Fruit fly (Drosophila melanogaster) whole organism, embryonic: ENCODE measurements around the gene Rpp14a.

Source experiments
- Adf1 ChIP-seq: fragments of 200-800 bp; sonication (Bioruptor generic); IDR thresholded peaks from 2 replicates; pipeline ENCODE4 v1.3.6; 2022; ENCODE audit warnings: missing biosample characterization, missing genetic modification characterization
- Atf3 ChIP-seq: fragments of 200-800 bp; sonication (Bioruptor generic); optimal IDR thresholded peaks from 3 replicates; lab custom pipeline; 2016; ENCODE audit warnings: missing biosample characterization, missing genetic modification characterization
- Atf6 ChIP-seq: fragments of 200-800 bp; sonication (Bioruptor generic); IDR thresholded peaks from 2 replicates; pipeline ENCODE4 v1.3.6; 2022; ENCODE audit warnings: missing biosample characterization, missing genetic modification characterization
- CG10462 ChIP-seq: fragments of 200-800 bp; sonication (Bioruptor generic); optimal IDR thresholded peaks from 2 replicates; lab custom pipeline; 2016; ENCODE audit warnings: missing biosample characterization, missing genetic modification characterization
- CG10543 ChIP-seq: fragments of 200-800 bp; sonication (Bioruptor generic); optimal IDR thresholded peaks from 3 replicates; lab custom pipeline; 2017; ENCODE audit warnings: missing biosample characterization, mild to moderate bottlenecking, missing genetic modification characterization, moderate library complexity
- CG10959 ChIP-seq: fragments of 200-800 bp; sonication (Bioruptor generic); IDR thresholded peaks from 2 replicates; pipeline ENCODE4 v1.3.6; 2022; ENCODE audit warnings: missing biosample characterization, missing genetic modification characterization
- CG12769 ChIP-seq: fragments of 200-800 bp; sonication (Bioruptor generic); optimal IDR thresholded peaks from 2 replicates; lab custom pipeline; 2019; ENCODE audit warnings: missing biosample characterization, mild to moderate bottlenecking, missing genetic modification characterization, moderate library complexity
- CG13624 ChIP-seq: fragments of 200-800 bp; sonication (Bioruptor generic); optimal IDR thresholded peaks from 2 replicates; lab custom pipeline; 2016; ENCODE audit warnings: missing biosample characterization, missing genetic modification characterization
- CG15696 ChIP-seq: fragments of 200-800 bp; sonication (Bioruptor generic); optimal IDR thresholded peaks from 2 replicates; lab custom pipeline; 2019; ENCODE audit warnings: missing biosample characterization, mild to moderate bottlenecking, missing genetic modification characterization, moderate library complexity
- CG18599 ChIP-seq: fragments of 200-800 bp; sonication (Bioruptor generic); optimal IDR thresholded peaks from 3 replicates; lab custom pipeline; 2017; ENCODE audit warnings: missing biosample characterization, missing genetic modification characterization, mild to moderate bottlenecking, moderate library complexity, missing genetic modification reagents
- CG3065 ChIP-seq: fragments of 200-800 bp; sonication (Bioruptor generic); optimal IDR thresholded peaks from 2 replicates; lab custom pipeline; 2016; ENCODE audit warnings: missing biosample characterization, missing genetic modification characterization
- CG31365 ChIP-seq: fragments of 200-800 bp; sonication (Bioruptor generic); optimal IDR thresholded peaks from 2 replicates; lab custom pipeline; 2018; ENCODE audit warnings: missing biosample characterization, mild to moderate bottlenecking, missing genetic modification characterization
- CG3847 ChIP-seq: fragments of 200-800 bp; sonication (Bioruptor generic); IDR thresholded peaks from 2 replicates; pipeline ENCODE4 v1.3.6; 2022; ENCODE audit warnings: missing biosample characterization, missing genetic modification characterization
- CG7372 ChIP-seq: fragments of 200-800 bp; sonication (Bioruptor generic); IDR thresholded peaks from 2 replicates; pipeline ENCODE4 v1.3.6; 2022; ENCODE audit warnings: missing biosample characterization, missing genetic modification characterization
- CG8281 ChIP-seq: fragments of 200-800 bp; sonication (Bioruptor generic); optimal IDR thresholded peaks from 2 replicates; lab custom pipeline; 2018; ENCODE audit warnings: missing biosample characterization, mild to moderate bottlenecking, missing genetic modification characterization, moderate library complexity
- CG8924 ChIP-seq: fragments of 200-800 bp; optimal IDR thresholded peaks from 3 replicates; lab custom pipeline; 2019; ENCODE audit warnings: missing biosample characterization, mild to moderate bottlenecking, missing genetic modification characterization, moderate library complexity
- Camta ChIP-seq: fragments of 200-800 bp; sonication (Bioruptor generic); optimal IDR thresholded peaks from 2 replicates; lab custom pipeline; 2016; ENCODE audit warnings: missing biosample characterization, missing genetic modification characterization
- HLH3B ChIP-seq: fragments of 200-800 bp; sonication (Bioruptor generic); IDR thresholded peaks from 2 replicates; pipeline ENCODE4 v1.3.6; 2022; ENCODE audit warnings: missing biosample characterization, missing genetic modification characterization
- Med ChIP-seq: fragments of 200-800 bp; sonication (Bioruptor generic); peaks from one replicate; lab custom pipeline; 2016; ENCODE audit warnings: missing biosample characterization, missing genetic modification characterization, mild to moderate bottlenecking, inconsistent platforms, moderate library complexity
- Oaz ChIP-seq: fragments of 200-800 bp; sonication (Bioruptor generic); IDR thresholded peaks from 2 replicates; pipeline ENCODE4 v1.3.6; 2022; ENCODE audit warnings: missing biosample characterization, missing genetic modification characterization
- Pdp1 ChIP-seq, 2 experiments: fragments of 200-800 bp; sonication (Bioruptor generic); optimal IDR thresholded peaks; 3 replicates each; lab custom pipeline; 2016; ENCODE audit warnings: missing biosample characterization in 2 of 2, missing genetic modification characterization in 2 of 2, mild to moderate bottlenecking in 1 of 2, moderate library complexity in 1 of 2
- Rx ChIP-seq: fragments of 200-800 bp; sonication (Bioruptor generic); IDR thresholded peaks from 2 replicates; pipeline ENCODE4 v1.3.6; 2022; ENCODE audit warnings: missing biosample characterization, missing genetic modification characterization
- Side ChIP-seq: fragments of 200-800 bp; sonication (Bioruptor generic); optimal IDR thresholded peaks from 2 replicates; lab custom pipeline; 2016; ENCODE audit warnings: missing biosample characterization, missing genetic modification characterization
- Sox100B ChIP-seq: fragments of 200-800 bp; sonication (Bioruptor generic); optimal IDR thresholded peaks from 3 replicates; lab custom pipeline; 2018; ENCODE audit warnings: missing biosample characterization, mild to moderate bottlenecking, missing genetic modification characterization
- az2 ChIP-seq: fragments of 200-800 bp; sonication (Bioruptor generic); optimal IDR thresholded peaks from 3 replicates; lab custom pipeline; 2016; ENCODE audit warnings: missing biosample characterization, missing genetic modification characterization
- croc ChIP-seq: fragments of 200-800 bp; sonication (Bioruptor generic); conservative IDR thresholded peaks from 3 replicates; pipeline ENCODE4 v1.3.6; 2022; ENCODE audit warnings: missing biosample characterization, missing genetic modification characterization
- crol ChIP-seq: fragments of 200-800 bp; sonication (Bioruptor generic); IDR thresholded peaks from 2 replicates; pipeline ENCODE4 v1.3.6; 2022; ENCODE audit warnings: missing biosample characterization, missing genetic modification characterization
- crp ChIP-seq, 2 experiments: fragments of 200-800 bp; sonication (Bioruptor generic); optimal IDR thresholded peaks; 2 replicates in 1 of 2; 3 replicates in 1 of 2; lab custom pipeline; 2017; ENCODE audit warnings: missing biosample characterization in 2 of 2, missing genetic modification characterization in 2 of 2, mild to moderate bottlenecking in 1 of 2, moderate library complexity in 1 of 2
- ems ChIP-seq: fragments of 200-800 bp; sonication (Bioruptor generic); optimal IDR thresholded peaks from 3 replicates; lab custom pipeline; 2016; ENCODE audit warnings: missing biosample characterization, missing genetic modification characterization
- ewg ChIP-seq: fragments of 200-800 bp; sonication (Bioruptor generic); optimal IDR thresholded peaks from 3 replicates; lab custom pipeline; 2017; ENCODE audit warnings: mild to moderate bottlenecking, missing biosample characterization, missing genetic modification reagents, missing genetic modification characterization
- hbn ChIP-seq: fragments of 200-800 bp; sonication (Bioruptor generic); IDR thresholded peaks from 2 replicates; pipeline ENCODE4 v1.3.6; 2022; ENCODE audit warnings: missing biosample characterization, missing genetic modification characterization; ENCODE audit not compliant: partially characterized antibody
- ken ChIP-seq: fragments of 200-800 bp; sonication (Bioruptor generic); IDR thresholded peaks from 3 replicates; pipeline ENCODE4 v1.3.6; 2022; ENCODE audit warnings: missing biosample characterization, missing genetic modification characterization
- lilli ChIP-seq: fragments of 200-800 bp; sonication (Bioruptor generic); optimal IDR thresholded peaks from 3 replicates; lab custom pipeline; 2016; ENCODE audit warnings: missing biosample characterization, missing genetic modification characterization
- lov ChIP-seq, 2 experiments: fragments of 200-800 bp in 1 of 2; fragments of >200 bp in 1 of 2; sonication (Bioruptor generic) in 1 of 2; IDR thresholded peaks in 1 of 2; optimal IDR thresholded peaks in 1 of 2; 2 replicates in 1 of 2; 3 replicates in 1 of 2; pipeline versions ENCODE4 v1.3.6 to Lab custom; 2017 to 2022; ENCODE audit warnings: missing biosample characterization in 1 of 2, missing genetic modification characterization in 1 of 2
- prd ChIP-seq, 3 experiments: fragments of >200 bp in 2 of 3; fragments of 200-800 bp in 1 of 3; sonication (Bioruptor generic) in 1 of 3; optimal IDR thresholded peaks in 2 of 3; IDR thresholded peaks in 1 of 3; 2 replicates in 2 of 3; 3 replicates in 1 of 3; pipeline versions ENCODE4 v1.3.6 to Lab custom; 2017 to 2022; ENCODE audit warnings: missing biosample characterization in 1 of 3, missing genetic modification characterization in 1 of 3
- pros ChIP-seq: fragments of 200-800 bp; sonication (Bioruptor generic); optimal IDR thresholded peaks from 3 replicates; lab custom pipeline; 2019; ENCODE audit warnings: missing biosample characterization, mild to moderate bottlenecking, missing genetic modification characterization, moderate library complexity
- row ChIP-seq: fragments of 200-800 bp; sonication (Bioruptor generic); IDR thresholded peaks from 3 replicates; pipeline ENCODE4 v1.3.6; 2022; ENCODE audit warnings: missing biosample characterization, missing genetic modification characterization
- sens-2 ChIP-seq: fragments of 200-800 bp; sonication (Bioruptor generic); IDR thresholded peaks from 2 replicates; pipeline ENCODE4 v1.3.6; 2022; ENCODE audit warnings: missing biosample characterization, missing genetic modification characterization
- sisA ChIP-seq: fragments of 200-800 bp; sonication (Bioruptor generic); IDR thresholded peaks from 2 replicates; pipeline ENCODE4 v1.3.6; 2022; ENCODE audit warnings: missing biosample characterization, missing genetic modification characterization
- slbo ChIP-seq: fragments of 200-800 bp; sonication (Bioruptor generic); IDR thresholded peaks from 2 replicates; pipeline ENCODE4 v1.3.6; 2022; ENCODE audit warnings: missing biosample characterization, missing genetic modification characterization
- sr ChIP-seq: fragments of 200-800 bp; sonication (Bioruptor generic); IDR thresholded peaks from 3 replicates; pipeline ENCODE4 v1.3.6; 2022; ENCODE audit warnings: missing biosample characterization, missing genetic modification characterization
- sug ChIP-seq: fragments of 200-800 bp; optimal IDR thresholded peaks from 2 replicates; lab custom pipeline; 2019; ENCODE audit warnings: missing biosample characterization, mild to moderate bottlenecking, missing genetic modification characterization, moderate library complexity
- vnd ChIP-seq: fragments of 200-800 bp; sonication (Bioruptor generic); IDR thresholded peaks from 3 replicates; pipeline ENCODE4 v1.3.6; 2022; ENCODE audit warnings: missing biosample characterization, missing genetic modification characterization; ENCODE audit not compliant: partially characterized antibody
- z ChIP-seq: fragments of 200-800 bp; sonication (Bioruptor generic); IDR thresholded peaks from 3 replicates; pipeline ENCODE4 v1.3.6; 2022; ENCODE audit warnings: missing biosample characterization, missing genetic modification characterization
- zfh1 ChIP-seq: fragments of 200-800 bp; sonication (Bioruptor generic); IDR thresholded peaks from 3 replicates; pipeline ENCODE4 v1.3.6; 2022; ENCODE audit warnings: missing biosample characterization, missing genetic modification characterization

Rpp14a gene

DNA sequence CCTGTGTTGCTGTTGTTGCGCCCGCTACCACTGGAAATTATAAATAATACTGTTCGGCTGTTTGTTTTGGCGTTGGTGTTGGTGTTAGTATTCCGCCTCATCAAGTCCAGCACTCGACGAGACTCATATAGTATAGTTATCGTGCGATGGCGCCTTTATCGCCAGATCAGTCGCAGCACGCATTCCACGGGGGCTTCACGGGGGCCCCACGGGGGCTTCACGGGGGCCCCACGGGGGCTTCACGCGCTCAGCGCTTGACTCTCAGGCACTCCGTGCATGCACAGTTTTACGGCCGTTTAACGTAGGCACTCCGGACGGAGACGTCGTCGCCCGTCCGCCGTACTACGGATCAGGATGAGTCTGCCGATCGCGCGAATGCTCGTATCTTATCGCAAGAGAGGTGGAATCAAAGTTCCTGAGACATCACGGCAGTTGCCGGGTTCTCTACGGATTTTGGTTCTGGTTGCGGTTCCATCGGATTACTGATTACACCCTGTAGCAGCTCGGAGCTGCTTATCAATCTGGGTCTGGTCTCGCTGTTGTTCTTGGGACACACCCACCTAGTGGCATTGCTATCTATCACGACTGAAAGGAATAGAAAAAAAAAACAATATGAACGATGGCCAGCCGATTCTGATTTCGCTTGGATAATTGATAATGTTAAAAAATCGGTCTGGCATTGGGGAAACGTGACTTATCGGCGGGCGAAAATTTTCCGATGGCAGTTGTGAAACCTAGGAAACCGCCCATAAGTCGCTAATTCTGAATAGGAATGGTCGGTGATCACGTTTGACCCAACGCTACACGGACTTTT, 46.4 kb downstream of the Rpp14a start (continued):
- TF ChIP-seq sens-2 (GFP tag; lab: Robert Waterston, UW) = peak; percentile 62; the same call in 1 of the 2 replicates
- TF ChIP-seq Atf3 = no peak
- no peak for TF ChIP-seq hbn
- no peak for TF ChIP-seq Rx
- peak; percentile 40; the same call in 1 of the 2 replicates for TF ChIP-seq Atf6
- TF ChIP-seq crp (GFP tag; optimal IDR thresholded peaks at IDR 0.05; lab: Kevin White, UChicago) = no peak
- TF ChIP-seq croc (GFP tag; lab: Robert Waterston, UW) = no peak
- no peak for TF ChIP-seq CG3065 (GFP tag; lab: Kevin White, UChicago)
- peak; percentile 35; the same call in 1 of the 3 replicates for TF ChIP-seq row (GFP tag; lab: Robert Waterston, UW)
- TF ChIP-seq ems (GFP tag; lab: Kevin White, UChicago) = no peak
- 0 out of 3 replicates have a peak, but pooled peaks have one; percentile 9 for TF ChIP-seq ken (GFP tag; lab: Robert Waterston, UW)
- no peak for TF ChIP-seq CG8924 (tag; lab: Kevin White, UChicago)
- TF ChIP-seq CG10462 (GFP tag; lab: Kevin White, UChicago) = no peak
- TF ChIP-seq Side (GFP tag; lab: Kevin White, UChicago) = no peak
- TF ChIP-seq Oaz (GFP tag; lab: Robert Waterston, UW) = no peak
- TF ChIP-seq ewg = no peak
- peak; percentile 49 for TF ChIP-seq CG12769 (tag; lab: Kevin White, UChicago)

DNA sequence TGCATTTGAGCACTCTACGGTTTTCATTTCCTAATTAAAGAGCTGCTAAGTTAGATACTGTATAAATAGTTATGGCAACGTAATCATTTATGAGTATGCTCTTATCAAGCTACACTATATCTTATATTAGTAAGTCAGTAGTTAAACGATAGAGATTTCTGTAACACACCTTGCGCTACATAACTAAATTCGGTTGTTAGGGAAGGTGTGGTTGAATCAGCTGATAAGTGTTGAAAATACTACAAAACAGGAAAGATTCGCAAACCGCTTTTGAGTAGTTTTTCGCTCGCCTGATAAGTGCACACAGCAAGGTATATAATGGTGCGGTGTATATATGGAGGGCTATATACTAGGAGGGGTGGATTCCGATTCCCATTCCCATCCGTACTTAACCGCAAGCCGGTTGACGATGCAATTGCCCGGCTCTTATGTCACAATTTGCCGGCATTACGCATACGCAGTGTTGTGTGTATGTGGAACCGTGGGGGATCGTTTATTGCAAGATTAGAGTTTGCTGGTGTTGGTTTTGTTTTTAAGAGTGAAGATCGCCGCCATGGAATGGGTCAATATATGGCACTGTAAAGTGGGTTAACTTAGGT, 48.4 kb downstream of the Rpp14a start:
- peak in 1 of 2 experiments; percentile 5 for TF ChIP-seq prd (optimal IDR thresholded peaks at IDR 0.05; lab: Kevin White, UChicago)
- no peak for TF ChIP-seq prd (GFP tag; IDR thresholded peaks at IDR 0.05; lab: Robert Waterston, UW)
- peak in 1 of 2 experiments; percentile 75 for TF ChIP-seq Pdp1 (GFP tag; optimal IDR thresholded peaks at IDR 0.05; lab: Kevin White, UChicago)
- no peak for TF ChIP-seq CG3847 (GFP tag; lab: Robert Waterston, UW)
- peak; percentile 40 for TF ChIP-seq Med
- TF ChIP-seq CG7372 (GFP tag; lab: Robert Waterston, UW) = 0 out of 2 replicates have a peak, but pooled peaks have one; percentile 39
- no peak for TF ChIP-seq Camta (GFP tag; lab: Kevin White, UChicago)
- peak; percentile 85 for TF ChIP-seq sug (tag; lab: Kevin White, UChicago)
- peak; percentile 30 for TF ChIP-seq CG8281
- TF ChIP-seq, all 482 proteins: peak for 6

DNA sequence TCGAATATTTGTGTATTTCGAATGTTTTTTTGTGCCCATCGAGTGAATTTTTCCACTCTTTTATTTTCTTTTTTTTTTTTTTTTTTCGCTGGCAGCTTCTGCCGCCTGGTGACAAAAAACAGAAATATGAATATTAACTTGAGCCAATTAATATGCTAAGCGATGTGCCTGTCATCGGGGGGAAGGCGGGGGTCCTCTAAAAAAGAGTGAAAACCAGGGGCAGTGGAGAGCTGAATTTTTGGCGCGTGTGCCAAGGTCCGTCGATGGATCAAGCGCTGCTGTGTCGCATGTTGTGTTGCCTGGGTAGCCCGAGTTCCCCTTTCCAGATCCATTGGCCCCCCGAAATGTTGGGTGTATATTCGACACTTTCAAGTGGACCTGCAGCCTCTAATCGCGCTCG, 49.1 kb downstream of the Rpp14a start:
- no peak for TF ChIP-seq sisA
- TF ChIP-seq Adf1 (GFP tag; lab: Robert Waterston, UW) = no peak
- no peak for TF ChIP-seq lov (optimal IDR thresholded peaks at IDR 0.05; lab: Kevin White, UChicago)
- TF ChIP-seq lov (GFP tag; IDR thresholded peaks at IDR 0.05; lab: Robert Waterston, UW) = no peak
- 0 out of 3 replicates have a peak, but pooled peaks have one; percentile 3 for TF ChIP-seq sr (GFP tag; lab: Robert Waterston, UW)
- TF ChIP-seq crol (GFP tag; lab: Robert Waterston, UW) = 0 out of 2 replicates have a peak, but pooled peaks have one; percentile 14
- TF ChIP-seq z (GFP tag; lab: Robert Waterston, UW) = peak; percentile 83
- TF ChIP-seq Sox100B = no peak
- no peak for TF ChIP-seq CG15696 (tag; lab: Kevin White, UChicago)
- no peak for TF ChIP-seq CG8281
- TF ChIP-seq pros (GFP tag; lab: Kevin White, UChicago) = no peak
- no peak for TF ChIP-seq croc (GFP tag; lab: Robert Waterston, UW)
- no peak for TF ChIP-seq CG10959
- TF ChIP-seq CG18599 (GFP tag; lab: Kevin White, UChicago) = no peak
- TF ChIP-seq lilli (GFP tag; lab: Kevin White, UChicago) = no peak
- TF ChIP-seq HLH3B (GFP tag; lab: Robert Waterston, UW) = no peak
- no peak for TF ChIP-seq CG31365
- no peak for TF ChIP-seq CG13624
- no peak for TF ChIP-seq vnd (GFP tag; lab: Robert Waterston, UW)
- peak; percentile 7; the same call in 1 of the 3 replicates for TF ChIP-seq zfh1
- TF ChIP-seq az2 = no peak
- no peak for TF ChIP-seq slbo
- TF ChIP-seq CG10543 = peak; percentile 59
